Fruit fly (Drosophila melanogaster) whole organism, prepupa: ENCODE data around the gene CG13667.

Experiments
- Blimp-1 ChIP-seq: fragments of 200-800 bp; sonication (Bioruptor generic); optimal IDR thresholded peaks from 3 replicates; lab custom pipeline; 2017; ENCODE audit warnings: missing biosample characterization, missing genetic modification characterization, mild to moderate bottlenecking, moderate library complexity, missing genetic modification reagents
- CG10631 ChIP-seq: fragments of 200-800 bp; sonication (Bioruptor generic); optimal IDR thresholded peaks from 2 replicates; lab custom pipeline; 2016; ENCODE audit warnings: missing biosample characterization, missing genetic modification characterization
- CG10669 ChIP-seq: fragments of 200-800 bp; sonication (Bioruptor generic); optimal IDR thresholded peaks from 3 replicates; lab custom pipeline; 2018; ENCODE audit warnings: missing biosample characterization, mild to moderate bottlenecking, missing genetic modification characterization, moderate library complexity
- CG11762 ChIP-seq: fragments of 200-800 bp; sonication (Bioruptor generic); optimal IDR thresholded peaks from 3 replicates; lab custom pipeline; 2016; ENCODE audit warnings: missing biosample characterization, missing genetic modification characterization; ENCODE audit not compliant: insufficient read depth
- CG15336 ChIP-seq: fragments of 200-800 bp; sonication (Bioruptor generic); IDR thresholded peaks from 2 replicates; pipeline ENCODE4 v1.3.6; 2022; ENCODE audit warnings: missing biosample characterization, missing genetic modification characterization
- CG1621 ChIP-seq: fragments of 200-800 bp; sonication (Bioruptor generic); optimal IDR thresholded peaks from 3 replicates; lab custom pipeline; 2018; ENCODE audit warnings: missing biosample characterization, mild to moderate bottlenecking, missing genetic modification characterization
- CG16779 ChIP-seq: fragments of 200-800 bp; sonication (Bioruptor generic); optimal IDR thresholded peaks from 3 replicates; lab custom pipeline; 2017; ENCODE audit warnings: missing biosample characterization, mild to moderate bottlenecking, missing genetic modification characterization
- CG31627 ChIP-seq: fragments of 200-800 bp; sonication (Bioruptor generic); optimal IDR thresholded peaks from 3 replicates; lab custom pipeline; 2016; ENCODE audit warnings: missing biosample characterization, missing genetic modification characterization
- CG32006 ChIP-seq: fragments of 200-800 bp; sonication (Bioruptor generic); optimal IDR thresholded peaks from 3 replicates; lab custom pipeline; 2017; ENCODE audit warnings: missing biosample characterization, mild to moderate bottlenecking, missing genetic modification characterization
- CG34406 ChIP-seq: fragments of 200-800 bp; sonication (Bioruptor generic); optimal IDR thresholded peaks from 3 replicates; lab custom pipeline; 2016; ENCODE audit warnings: missing biosample characterization, missing genetic modification characterization
- CG3919 ChIP-seq: fragments of 200-800 bp; sonication (Bioruptor generic); optimal IDR thresholded peaks from 3 replicates; lab custom pipeline; 2016; ENCODE audit warnings: missing biosample characterization, missing genetic modification characterization
- CG4318 ChIP-seq: fragments of 200-800 bp; sonication (Bioruptor generic); optimal IDR thresholded peaks from 3 replicates; lab custom pipeline; 2017; ENCODE audit warnings: missing biosample characterization, mild to moderate bottlenecking, missing genetic modification characterization
- CG6163 ChIP-seq: fragments of 200-800 bp; sonication (Bioruptor generic); IDR thresholded peaks from 3 replicates; pipeline ENCODE4 v1.3.6; 2022; ENCODE audit warnings: missing biosample characterization, missing genetic modification characterization
- CG6854 ChIP-seq: fragments of 200-800 bp; sonication (Bioruptor generic); optimal IDR thresholded peaks from 2 replicates; lab custom pipeline; 2017; ENCODE audit warnings: missing biosample characterization, mild to moderate bottlenecking, missing genetic modification characterization
- CG7368 ChIP-seq: fragments of 200-800 bp; sonication (Bioruptor generic); optimal IDR thresholded peaks from 3 replicates; lab custom pipeline; 2016; ENCODE audit warnings: missing biosample characterization, missing genetic modification characterization
- CG8319 ChIP-seq: fragments of 200-800 bp; sonication (Bioruptor generic); optimal IDR thresholded peaks from 3 replicates; lab custom pipeline; 2016; ENCODE audit warnings: missing biosample characterization, missing genetic modification characterization
- CG9139 ChIP-seq: fragments of 200-800 bp; sonication (Bioruptor generic); optimal IDR thresholded peaks from 3 replicates; lab custom pipeline; 2017; ENCODE audit warnings: missing biosample characterization, mild to moderate bottlenecking, missing genetic modification characterization
- Eip75B ChIP-seq: fragments of 200-800 bp; sonication (Bioruptor generic); optimal IDR thresholded peaks from 3 replicates; lab custom pipeline; 2016; ENCODE audit warnings: missing biosample characterization, missing genetic modification characterization
- Eip78C ChIP-seq: fragments of 200-800 bp; sonication (Bioruptor generic); peaks from one replicate; lab custom pipeline; 2016; ENCODE audit warnings: missing biosample characterization, missing genetic modification characterization
- Eip93F ChIP-seq: fragments of 200-800 bp; sonication (Bioruptor generic); optimal IDR thresholded peaks from 2 replicates; lab custom pipeline; 2016; ENCODE audit warnings: missing biosample characterization, mild to moderate bottlenecking, missing genetic modification characterization
- Ets21C ChIP-seq: fragments of 200-800 bp; sonication (Bioruptor generic); optimal IDR thresholded peaks from 3 replicates; lab custom pipeline; 2016; ENCODE audit warnings: missing biosample characterization, missing genetic modification characterization
- Ets96B ChIP-seq: fragments of 200-800 bp; optimal IDR thresholded peaks from 2 replicates; lab custom pipeline; 2019; ENCODE audit warnings: missing biosample characterization, mild to moderate bottlenecking, missing genetic modification characterization, moderate library complexity
- Hr39 ChIP-seq: fragments of 200-800 bp; sonication (Bioruptor generic); optimal IDR thresholded peaks from 2 replicates; lab custom pipeline; 2016; ENCODE audit warnings: missing biosample characterization, missing genetic modification characterization
- Hr4 ChIP-seq: fragments of 200-800 bp; sonication (Bioruptor generic); optimal IDR thresholded peaks from 3 replicates; lab custom pipeline; 2016; ENCODE audit warnings: missing biosample characterization, missing genetic modification characterization
- Met ChIP-seq: fragments of 200-800 bp; sonication (Bioruptor generic); optimal IDR thresholded peaks from 3 replicates; lab custom pipeline; 2016; ENCODE audit warnings: missing biosample characterization, missing genetic modification characterization
- Sox102F ChIP-seq: fragments of 200-800 bp; sonication (Bioruptor generic); optimal IDR thresholded peaks from 2 replicates; lab custom pipeline; 2016; ENCODE audit warnings: missing biosample characterization, mild to moderate bottlenecking, missing genetic modification characterization
- Sox14 ChIP-seq: fragments of 200-800 bp; sonication (Bioruptor generic); optimal IDR thresholded peaks from 3 replicates; lab custom pipeline; 2016; ENCODE audit warnings: missing biosample characterization, missing genetic modification characterization
- Sox15 ChIP-seq: fragments of 200-800 bp; sonication (Bioruptor generic); optimal IDR thresholded peaks from 3 replicates; lab custom pipeline; 2016; ENCODE audit warnings: missing biosample characterization, missing genetic modification characterization
- achi ChIP-seq: fragments of 200-800 bp; sonication (Bioruptor generic); optimal IDR thresholded peaks from 3 replicates; lab custom pipeline; 2016; ENCODE audit warnings: missing biosample characterization, missing genetic modification characterization
- dac ChIP-seq: fragments of 200-800 bp; sonication (Bioruptor generic); optimal IDR thresholded peaks from 2 replicates; lab custom pipeline; 2017; ENCODE audit warnings: missing biosample characterization, mild to moderate bottlenecking, missing genetic modification characterization
- dsx ChIP-seq: fragments of 200-800 bp; optimal IDR thresholded peaks from 3 replicates; lab custom pipeline; 2019; ENCODE audit warnings: missing biosample characterization, mild to moderate bottlenecking, missing genetic modification characterization, moderate library complexity; ENCODE audit not compliant: poor library complexity, severe bottlenecking
- eg ChIP-seq: fragments of 200-800 bp; sonication (Bioruptor generic); IDR thresholded peaks from 3 replicates; pipeline ENCODE4 v1.3.6; 2022; ENCODE audit warnings: missing biosample characterization, missing genetic modification characterization
- esn ChIP-seq: fragments of 200-800 bp; sonication (Bioruptor generic); optimal IDR thresholded peaks from 2 replicates; lab custom pipeline; 2016; ENCODE audit warnings: missing biosample characterization, mild to moderate bottlenecking, missing genetic modification characterization, moderate library complexity
- fd59A ChIP-seq: fragments of 200-800 bp; sonication (Bioruptor generic); optimal IDR thresholded peaks from 2 replicates; lab custom pipeline; 2017; ENCODE audit warnings: missing biosample characterization, mild to moderate bottlenecking, missing genetic modification characterization, missing genetic modification reagents
- fkh ChIP-seq: fragments of 200-800 bp; sonication (Bioruptor generic); optimal IDR thresholded peaks from 3 replicates; lab custom pipeline; 2017; ENCODE audit warnings: missing biosample characterization, mild to moderate bottlenecking, missing genetic modification characterization, moderate library complexity
- lz ChIP-seq: fragments of 200-800 bp; sonication (Bioruptor generic); optimal IDR thresholded peaks from 3 replicates; lab custom pipeline; 2016; ENCODE audit warnings: missing biosample characterization, missing genetic modification characterization
- net ChIP-seq: fragments of 200-800 bp; sonication (Bioruptor generic); optimal IDR thresholded peaks from 3 replicates; lab custom pipeline; 2016; ENCODE audit warnings: missing biosample characterization, missing genetic modification characterization
- pdm3 ChIP-seq: fragments of 200-800 bp; sonication (Bioruptor generic); optimal IDR thresholded peaks from 3 replicates; lab custom pipeline; 2016; ENCODE audit warnings: missing biosample characterization, missing genetic modification characterization
- spab ChIP-seq: fragments of 200-800 bp; sonication (Bioruptor generic); optimal IDR thresholded peaks from 2 replicates; lab custom pipeline; 2017; ENCODE audit warnings: missing biosample characterization, mild to moderate bottlenecking, missing genetic modification characterization, missing genetic modification reagents
- ss ChIP-seq, 2 experiments: fragments of 200-800 bp; sonication (Bioruptor generic); optimal IDR thresholded peaks; 2 replicates in 1 of 2; 3 replicates in 1 of 2; lab custom pipeline; 2017 to 2018; ENCODE audit warnings: mild to moderate bottlenecking in 2 of 2, missing biosample characterization in 2 of 2, missing genetic modification characterization in 2 of 2, moderate library complexity in 1 of 2
- svp ChIP-seq: fragments of 200-800 bp; sonication (Bioruptor generic); peaks from one replicate; lab custom pipeline; 2016; ENCODE audit warnings: missing biosample characterization, missing genetic modification characterization
- topi ChIP-seq: fragments of 200-800 bp; sonication (Bioruptor generic); optimal IDR thresholded peaks from 3 replicates; lab custom pipeline; 2016; ENCODE audit warnings: missing biosample characterization, missing genetic modification characterization

The CG13667 gene

dm6 chr3L:8370922-8371321 is 34.3 kb upstream of the CG13667 start (continued):
- no peak for TF ChIP-seq CG4318 (GFP tag; lab: Kevin White, UChicago)
- TF ChIP-seq dsx (GFP tag; lab: Kevin White, UChicago) = no peak
- TF ChIP-seq lz (GFP tag; lab: Kevin White, UChicago) = peak; percentile 57
- TF ChIP-seq dac = no peak
- TF ChIP-seq Eip93F (GFP tag; lab: Kevin White, UChicago) = no peak
- no peak for TF ChIP-seq Hr4 (GFP tag; lab: Kevin White, UChicago)
- no peak for TF ChIP-seq CG9139
- TF ChIP-seq CG16779 (tag; lab: Kevin White, UChicago) = no peak
- TF ChIP-seq CG31627 (GFP tag; lab: Kevin White, UChicago) = peak; percentile 66
- no peak for TF ChIP-seq net
- no peak for TF ChIP-seq eg (GFP tag; lab: Robert Waterston, UW)
- no peak for TF ChIP-seq Eip75B
- no peak for TF ChIP-seq CG32006 (GFP tag; lab: Kevin White, UChicago)
- peak; percentile 73 for TF ChIP-seq Met (GFP tag; lab: Kevin White, UChicago)
- no peak for TF ChIP-seq CG6854 (GFP tag; lab: Kevin White, UChicago)
- no peak for TF ChIP-seq fkh (GFP tag; lab: Kevin White, UChicago)
- no peak for TF ChIP-seq Ets96B (tag; lab: Kevin White, UChicago)
- TF ChIP-seq Sox102F = peak; percentile 70
- no peak for TF ChIP-seq achi (GFP tag; lab: Kevin White, UChicago)
- TF ChIP-seq fd59A (GFP tag; lab: Kevin White, UChicago) = no peak
- peak; percentile 58 for TF ChIP-seq Hr39 (GFP tag; lab: Kevin White, UChicago)
- peak; percentile 61 for TF ChIP-seq esn (GFP tag; lab: Kevin White, UChicago)
- TF ChIP-seq Sox14 (GFP tag; lab: Kevin White, UChicago) = peak; percentile 44
- TF ChIP-seq Eip78C (GFP tag; lab: Kevin White, UChicago) = peak; percentile 80
- peak; percentile 86 for TF ChIP-seq svp (GFP tag; lab: Kevin White, UChicago)
- no peak for TF ChIP-seq CG34406
- TF ChIP-seq CG11762 (GFP tag; lab: Kevin White, UChicago) = no peak
- peak; percentile 10 for TF ChIP-seq pdm3 (GFP tag; lab: Kevin White, UChicago)
- peak; percentile 64 for TF ChIP-seq topi
- no peak for TF ChIP-seq Sox15 (GFP tag; lab: Kevin White, UChicago)
- TF ChIP-seq, all 60 proteins: peak for 20

dm6 chr3L:8371538-8371937 is 33.7 kb upstream of the CG13667 start:
- TF ChIP-seq Blimp-1 (GFP tag; lab: Kevin White, UChicago) (no peak), Eip78C (GFP tag; lab: Kevin White, UChicago) (peak; percentile 62), ss (GFP tag; optimal IDR thresholded peaks at IDR 0.05; lab: Kevin White, UChicago) (no peak), svp (GFP tag; lab: Kevin White, UChicago) (peak; percentile 56), CG8319 (GFP tag; lab: Kevin White, UChicago) (no peak), CG7368 (GFP tag; lab: Kevin White, UChicago) (no peak), CG3919 (GFP tag; lab: Kevin White, UChicago) (no peak), CG16779 (tag; lab: Kevin White, UChicago) (no peak)

dm6 chr3L:8372035-8372434 is 33.2 kb upstream of the CG13667 start, which contains the start of gene ImpE1:
Gene ImpE1 (plus strand): TSS chr3L:8372405.
- no peak for TF ChIP-seq spab
- no peak for TF ChIP-seq Hr4 (GFP tag; lab: Kevin White, UChicago)
- no peak for TF ChIP-seq CG10669
- TF ChIP-seq Ets96B (tag; lab: Kevin White, UChicago) = no peak
- peak; percentile 49 for TF ChIP-seq CG6854 (GFP tag; lab: Kevin White, UChicago)
- TF ChIP-seq Ets21C (GFP tag; lab: Kevin White, UChicago) = no peak
- no peak for TF ChIP-seq Sox14 (GFP tag; lab: Kevin White, UChicago)
- TF ChIP-seq Sox15 (GFP tag; lab: Kevin White, UChicago) = no peak
- TF ChIP-seq esn (GFP tag; lab: Kevin White, UChicago) = no peak
- peak; percentile 74 for TF ChIP-seq CG3919 (GFP tag; lab: Kevin White, UChicago)
- TF ChIP-seq CG8319 (GFP tag; lab: Kevin White, UChicago) = no peak
- TF ChIP-seq Sox102F = peak; percentile 35
- no peak for TF ChIP-seq pdm3 (GFP tag; lab: Kevin White, UChicago)
- TF ChIP-seq ss (GFP tag; optimal IDR thresholded peaks at IDR 0.05; lab: Kevin White, UChicago) = no peak
- TF ChIP-seq CG6163 (GFP tag; lab: Robert Waterston, UW) = no peak
- no peak for TF ChIP-seq CG15336 (GFP tag; lab: Robert Waterston, UW)
- no peak for TF ChIP-seq Eip75B
- TF ChIP-seq fd59A (GFP tag; lab: Kevin White, UChicago) = no peak
- TF ChIP-seq CG10631 (GFP tag; lab: Kevin White, UChicago) = no peak
- no peak for TF ChIP-seq Hr39 (GFP tag; lab: Kevin White, UChicago)
- peak; percentile 45 for TF ChIP-seq Eip78C (GFP tag; lab: Kevin White, UChicago)
- no peak for TF ChIP-seq CG34406
- TF ChIP-seq CG1621 (tag; lab: Kevin White, UChicago) = no peak
